Worm (Caenorhabditis elegans) whole organism, L1 larva: Measurements from ENCODE around the gene C33F10.11.

ENCODE experiments used
- aha-1 ChIP-seq: fragments of 150-350 bp; optimal IDR thresholded peaks from 2 replicates; lab custom pipeline; 2014; ENCODE audit warnings: missing biosample characterization, missing genetic modification characterization
- fkh-10 ChIP-seq: sonication (generic microtip); optimal IDR thresholded peaks from 2 replicates; lab custom pipeline; 2017; ENCODE audit warnings: missing biosample characterization, missing genetic modification reagents, missing genetic modification characterization
- fkh-8 ChIP-seq: sonication (generic microtip); optimal IDR thresholded peaks from 2 replicates; lab custom pipeline; 2016; ENCODE audit warnings: mild to moderate bottlenecking, missing genetic modification characterization, missing compliant biosample characterization
- hpl-2 ChIP-seq: fragments of 150-350 bp; optimal IDR thresholded peaks from 2 replicates; lab custom pipeline; 2014; ENCODE audit warnings: missing biosample characterization, missing genetic modification reagents, missing genetic modification characterization
- lin-13 ChIP-seq: fragments of 150-350 bp; optimal IDR thresholded peaks from 2 replicates; lab custom pipeline; 2014; ENCODE audit warnings: missing biosample characterization, missing genetic modification reagents, missing genetic modification characterization
- lin-35 ChIP-seq, 2 experiments: fragments of 150-350 bp; optimal IDR thresholded peaks; 2 replicates each; lab custom pipeline; 2014; ENCODE audit warnings: missing biosample characterization in 2 of 2, missing genetic modification characterization in 2 of 2, missing genetic modification reagents in 2 of 2
- lin-39 ChIP-seq: fragments of 150-350 bp; optimal IDR thresholded peaks from 2 replicates; lab custom pipeline; 2014; ENCODE audit warnings: missing biosample characterization, missing genetic modification reagents, missing genetic modification characterization
- mdl-1 ChIP-seq, 2 experiments: fragments of 150-350 bp; optimal IDR thresholded peaks; 2 replicates each; lab custom pipeline; 2014 to 2017; ENCODE audit warnings: missing biosample characterization in 2 of 2, missing genetic modification characterization in 2 of 2, inconsistent platforms in 1 of 2
- mep-1 ChIP-seq: fragments of 150-350 bp; optimal IDR thresholded peaks from 2 replicates; lab custom pipeline; 2014; ENCODE audit warnings: missing biosample characterization, missing genetic modification characterization
- nhr-11 ChIP-seq: fragments of 150-350 bp; optimal IDR thresholded peaks from 2 replicates; lab custom pipeline; 2014; ENCODE audit warnings: missing biosample characterization, missing genetic modification characterization
- pqm-1 ChIP-seq: sonication (generic microtip); optimal IDR thresholded peaks from 3 replicates; lab custom pipeline; 2017; ENCODE audit warnings: missing biosample characterization, missing genetic modification characterization
- tbx-2 ChIP-seq: sonication (generic microtip); optimal IDR thresholded peaks from 2 replicates; lab custom pipeline; 2016; ENCODE audit warnings: missing genetic modification characterization, missing compliant biosample characterization
- unc-130 ChIP-seq: fragments of 150-350 bp; optimal IDR thresholded peaks from 2 replicates; lab custom pipeline; 2017; ENCODE audit warnings: missing biosample characterization, missing genetic modification characterization, inconsistent platforms
- zag-1 ChIP-seq: fragments of 150-350 bp; optimal IDR thresholded peaks from 2 replicates; lab custom pipeline; 2014; ENCODE audit warnings: missing biosample characterization, missing genetic modification characterization

- TF ChIP-seq mdl-1 (tag; optimal IDR thresholded peaks at IDR 0.05; lab: Kevin White, UChicago) (peak in 1 of 2 experiments; percentile 29), fkh-8 (tag; lab: Kevin White, UChicago) (no peak), nhr-11 (tag; lab: Kevin White, UChicago) (no peak), lin-35 (GFP tag; optimal IDR thresholded peaks at IDR 0.05; lab: Kevin White, UChicago) (peak in 1 of 2 experiments; percentile 68), mep-1 (tag; lab: Kevin White, UChicago) (no peak), fkh-10 (GFP tag; lab: Kevin White, UChicago) (no peak), tbx-2 (tag; lab: Kevin White, UChicago) (peak; percentile 40), pqm-1 (tag; lab: Kevin White, UChicago) (no peak), lin-13 (GFP tag; lab: Kevin White, UChicago) (no peak), hpl-2 (GFP tag; lab: Kevin White, UChicago) (no peak), zag-1 (tag; lab: Kevin White, UChicago) (no peak), aha-1 (tag; lab: Kevin White, UChicago) (no peak), unc-130 (tag; lab: Kevin White, UChicago) (no peak), lin-39 (no peak)
Measured at ce11 chrII:4881727-4882126, 47.1 kb upstream of the C33F10.11 start, which contains the start of gene gst-7.
